Worm (Caenorhabditis elegans) whole organism, L4/young adult: ENCODE measurements around the gene tbb-2.

Experiments used
- dao-5 ChIP-seq: sonication (generic microtip); optimal IDR thresholded peaks from 2 replicates; lab custom pipeline; 2016; ENCODE audit warnings: missing genotype, missing genetic modification characterization, moderate library complexity, missing compliant biosample characterization
- him-1 ChIP-seq: sonication (generic microtip); optimal IDR thresholded peaks from 2 replicates; lab custom pipeline; 2016; ENCODE audit warnings: missing genotype, missing genetic modification reagents, missing genetic modification characterization, missing compliant biosample characterization

DNA sequence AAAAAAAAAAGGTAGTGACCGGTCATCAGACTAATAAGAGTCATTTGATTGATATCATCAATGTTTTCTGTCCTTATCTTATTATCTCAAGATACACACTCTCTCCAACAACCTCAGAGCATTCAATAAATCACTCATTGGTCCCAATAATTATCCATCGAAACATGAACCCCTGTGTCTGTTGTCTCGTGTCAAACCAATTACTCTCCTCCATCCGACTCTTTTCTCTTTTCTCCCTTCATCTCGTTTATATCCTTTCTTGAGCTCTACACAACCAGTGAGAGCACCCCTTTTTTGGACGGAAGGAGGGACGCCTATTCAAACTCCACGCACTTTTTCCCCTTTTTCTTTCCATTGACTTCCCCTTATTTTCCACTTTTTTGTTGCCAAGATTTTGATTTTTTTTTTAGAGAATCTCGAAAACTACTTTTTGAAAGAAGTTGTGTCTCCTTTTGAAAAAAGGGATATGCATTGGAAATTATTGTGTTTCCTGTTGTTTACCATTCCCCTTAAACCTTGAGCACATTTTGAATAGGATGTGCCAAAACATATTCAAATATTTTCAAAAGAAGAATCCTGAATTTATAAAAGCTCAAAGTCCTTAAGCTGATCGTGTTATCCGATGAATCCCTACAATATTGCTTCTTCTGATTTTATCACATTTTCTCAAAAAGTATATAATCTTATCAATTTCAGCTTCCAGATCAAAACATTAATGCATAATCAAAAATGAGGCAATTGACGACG lies 11.8 kb downstream of the tbb-2 start, which contains the start of gene pxd-1:
- TF ChIP-seq him-1 (tag; lab: Kevin White, UChicago) (no peak), dao-5 (tag; lab: Kevin White, UChicago) (no peak)
